Worm (Caenorhabditis elegans) whole organism, L4 larva: Measurements from ENCODE around the gene cest-8.
A peak's percentile ranks its signal among the peaks of the same experiment; 100 is the strongest.

Experiments used
- R02D3.7 ChIP-seq: fragments of 150-350 bp; sonication (generic microtip); optimal IDR thresholded peaks from 3 replicates; lab custom pipeline; 2014; ENCODE audit warnings: missing biosample characterization, missing genetic modification characterization
- Y5F2A.4 ChIP-seq: fragments of 200-800 bp; sonication (Bioruptor generic); optimal IDR thresholded peaks from 2 replicates; lab custom pipeline; 2018; ENCODE audit warnings: mild to moderate bottlenecking, missing genetic modification characterization, missing compliant biosample characterization
- aha-1 ChIP-seq: fragments of 150-350 bp; peaks from one replicate; lab custom pipeline; 2014; ENCODE audit warnings: missing biosample characterization, missing genetic modification characterization
- aly-2 ChIP-seq: sonication (generic microtip); optimal IDR thresholded peaks from 2 replicates; lab custom pipeline; 2018; ENCODE audit warnings: missing biosample characterization, missing genetic modification characterization
- arid-1 ChIP-seq: fragments of 200-800 bp; sonication (Bioruptor generic); conservative IDR thresholded peaks from 2 replicates; pipeline ENCODE4 v1.3.6; 2022; ENCODE audit warnings: missing genetic modification reagents, missing genetic modification characterization, missing compliant biosample characterization
- ceh-20 ChIP-seq: fragments of 200-800 bp; sonication (Bioruptor generic); IDR thresholded peaks from 2 replicates; pipeline ENCODE4 v1.3.6; 2022; ENCODE audit warnings: missing genetic modification reagents, missing genetic modification characterization, missing compliant biosample characterization
- dmd-8 ChIP-seq: fragments of 200-800 bp; sonication (Bioruptor generic); IDR thresholded peaks from 2 replicates; pipeline ENCODE4 v1.3.6; 2022; ENCODE audit warnings: missing genetic modification characterization, missing compliant biosample characterization
- duxl-1 ChIP-seq: sonication (generic microtip); optimal IDR thresholded peaks from 2 replicates; lab custom pipeline; 2016; ENCODE audit warnings: mild to moderate bottlenecking, missing genetic modification characterization, moderate library complexity, missing compliant biosample characterization; ENCODE audit not compliant: poor library complexity
- hlh-30 ChIP-seq: sonication (generic microtip); optimal IDR thresholded peaks from 2 replicates; lab custom pipeline; 2017; ENCODE audit warnings: antibody characterized with exemption, mild to moderate bottlenecking, missing genetic modification characterization, missing compliant biosample characterization; ENCODE audit not compliant: insufficient read depth
- hmg-1.1 ChIP-seq: fragments of 200-800 bp; sonication (Bioruptor generic); IDR thresholded peaks from 2 replicates; pipeline ENCODE4 v1.3.6; 2022; ENCODE audit warnings: missing genetic modification reagents, missing genetic modification characterization, missing compliant biosample characterization
- jun-1 ChIP-seq: fragments of 150-350 bp; optimal IDR thresholded peaks from 2 replicates; lab custom pipeline; 2014; ENCODE audit warnings: missing biosample characterization, missing genetic modification reagents, missing genetic modification characterization
- lin-29 ChIP-seq: fragments of 200-800 bp; sonication (Bioruptor generic); IDR thresholded peaks from 2 replicates; pipeline ENCODE4 v1.3.6; 2022; ENCODE audit warnings: missing genetic modification reagents, missing genetic modification characterization, missing compliant biosample characterization
- lir-3 ChIP-seq: sonication (generic microtip); optimal IDR thresholded peaks from 2 replicates; lab custom pipeline; 2016; ENCODE audit warnings: mild to moderate bottlenecking, missing genetic modification characterization, missing compliant biosample characterization
- madf-5 ChIP-seq, 2 experiments: fragments of 200-800 bp; sonication (Bioruptor generic); IDR thresholded peaks; 2 replicates each; pipeline ENCODE4 v1.3.6; 2022; ENCODE audit warnings: missing compliant biosample characterization in 2 of 2, missing genetic modification characterization in 2 of 2
- mdt-29 ChIP-seq: fragments of 200-800 bp; sonication (Bioruptor generic); IDR thresholded peaks from 2 replicates; pipeline ENCODE4 v1.3.6; 2022; ENCODE audit warnings: missing genetic modification reagents, missing genetic modification characterization, missing compliant biosample characterization
- nhr-11 ChIP-seq: fragments of 150-350 bp; optimal IDR thresholded peaks from 2 replicates; lab custom pipeline; 2014; ENCODE audit warnings: missing biosample characterization, missing genetic modification characterization
- php-3 ChIP-seq: fragments of 200-800 bp; sonication (Bioruptor generic); IDR thresholded peaks from 2 replicates; pipeline ENCODE4 v1.3.6; 2022; ENCODE audit warnings: missing genetic modification reagents, missing genetic modification characterization, missing compliant biosample characterization
- set-16 ChIP-seq: fragments of 200-800 bp; sonication (Bioruptor generic); IDR thresholded peaks from 2 replicates; pipeline ENCODE4 v1.3.6; 2022; ENCODE audit warnings: missing genetic modification reagents, missing genetic modification characterization, missing compliant biosample characterization

cest-8 gene

DNA sequence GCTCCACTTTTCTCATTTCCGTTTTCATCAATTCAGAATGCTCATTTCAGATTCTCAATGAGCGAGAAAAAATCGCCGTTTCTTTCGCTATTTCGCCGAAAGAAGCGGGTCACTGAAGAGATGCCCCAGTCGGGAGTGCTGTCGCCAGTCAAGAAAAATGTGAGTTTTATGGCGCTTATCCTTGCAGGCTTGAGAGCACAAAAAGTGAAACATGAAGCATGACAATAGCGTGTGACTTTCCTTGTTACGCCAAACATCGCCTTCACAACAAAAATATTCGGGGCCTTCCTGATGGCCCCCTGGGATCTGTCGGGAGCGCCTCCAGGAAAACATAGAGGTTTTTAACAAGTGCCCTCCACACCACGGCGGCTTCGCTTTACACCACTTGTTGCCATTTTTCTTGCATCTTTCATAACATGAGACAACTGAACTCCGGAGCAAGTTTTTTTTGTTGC is 37.2 kb downstream of the cest-8 start, which contains the start of gene E01G6.2:
TSS of gene E01G6.2 (plus strand) at position 51 of the 455 bp plus-strand sequence.
- TF ChIP-seq R02D3.7 (no peak), hmg-1.1 (0 out of 2 replicates have a peak, but pooled peaks have one; percentile 31), ceh-20 (0 out of 2 replicates have a peak, but pooled peaks have one; percentile 29), aha-1 (tag; lab: Kevin White, UChicago) (peak; percentile 94), hlh-30 (tag; lab: Kevin White, UChicago) (peak; percentile 56)

DNA sequence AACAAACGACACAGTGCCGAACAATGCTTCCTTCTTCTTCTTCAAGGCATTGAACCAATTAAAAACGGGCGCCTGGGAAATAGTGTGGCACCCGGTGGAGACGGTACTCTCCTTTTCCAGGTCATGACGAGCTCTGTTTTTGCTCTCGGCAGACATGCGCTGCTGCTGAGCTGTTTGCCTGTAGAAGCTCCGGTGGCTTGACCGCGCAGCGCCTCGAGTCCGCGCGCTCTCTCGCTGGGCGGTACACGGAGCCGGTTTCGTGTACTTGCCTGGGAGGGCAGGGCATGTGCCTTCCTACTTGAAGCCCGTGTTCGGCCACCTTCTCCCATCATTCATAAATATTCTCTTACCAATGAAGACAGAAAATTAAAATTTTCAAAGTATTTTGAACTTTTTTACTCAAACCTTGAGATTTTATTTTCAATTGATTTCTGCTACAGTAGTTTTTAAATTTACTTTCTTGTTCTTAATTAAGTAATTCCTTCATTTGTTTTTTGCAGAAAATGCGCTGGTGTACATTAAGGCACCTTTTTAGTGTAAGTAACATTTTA is 41.0 kb downstream of the cest-8 start, which contains the start of gene E01G6.1:
TSS of gene E01G6.1 (plus strand) at position 501 of the 551 bp plus-strand sequence.
- TF ChIP-seq aly-2, result no peak
- TF ChIP-seq set-16 (GFP tag; lab: Robert Waterston, UW), result peak; percentile 93
- TF ChIP-seq mdt-29 (GFP tag; lab: Robert Waterston, UW), result no peak
- TF ChIP-seq madf-5 (GFP tag; IDR thresholded peaks at IDR 0.05; lab: Robert Waterston, UW), result no peak
- 0 out of 2 replicates have a peak, but pooled peaks have one; percentile 37 for TF ChIP-seq dmd-8 (GFP tag; lab: Robert Waterston, UW)

DNA sequence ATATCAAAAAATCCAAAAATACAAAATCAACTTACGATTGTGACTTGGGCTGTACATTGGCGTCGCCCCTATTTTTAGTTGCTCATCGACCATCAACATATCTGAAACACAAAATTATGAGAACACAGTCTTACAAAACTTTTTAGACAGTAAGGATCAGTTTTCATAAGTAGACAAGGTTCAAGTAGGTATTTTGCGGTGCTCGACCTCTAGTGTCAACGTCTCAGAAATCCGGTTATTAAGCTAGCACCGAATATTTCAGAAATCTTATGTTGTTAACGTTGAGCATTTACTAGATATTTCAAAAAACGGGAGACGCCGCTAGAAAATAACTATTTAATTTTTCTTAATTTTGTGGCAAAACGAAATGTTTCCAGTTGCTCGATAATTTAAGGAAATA is 51.4 kb downstream of the cest-8 start, which contains the start of gene otpl-8:
TSS of gene otpl-8 (minus strand) at position 101 of the 400 bp plus-strand sequence.
- TF ChIP-seq lin-29 (GFP tag; lab: Robert Waterston, UW) (no peak), php-3 (GFP tag; lab: Robert Waterston, UW) (no peak), arid-1 (GFP tag; lab: Robert Waterston, UW) (no peak), jun-1 (tag; lab: Kevin White, UChicago) (no peak), nhr-11 (tag; lab: Kevin White, UChicago) (no peak), lir-3 (tag; lab: Kevin White, UChicago) (no peak), Y5F2A.4 (GFP tag; lab: Kevin White, UChicago) (no peak), duxl-1 (no peak)
